Worm (Caenorhabditis elegans) whole organism, late embryonic: ENCODE results near the gene F53A9.7.

Experiments used
- K02D7.2 ChIP-seq: sonication (generic microtip); optimal IDR thresholded peaks from 2 replicates; lab custom pipeline; 2017; ENCODE audit warnings: mild to moderate bottlenecking, missing genetic modification characterization, missing compliant biosample characterization
- ceh-30 ChIP-seq: fragments of 150-350 bp; optimal IDR thresholded peaks from 2 replicates; lab custom pipeline; 2014; ENCODE audit warnings: missing biosample characterization, missing genetic modification characterization
- hlh-13 ChIP-seq: fragments of 200-800 bp; sonication (Bioruptor generic); optimal IDR thresholded peaks from 2 replicates; lab custom pipeline; 2018; ENCODE audit warnings: mild to moderate bottlenecking, missing genetic modification characterization, missing compliant biosample characterization
- hlh-30 ChIP-seq: sonication (generic microtip); optimal IDR thresholded peaks from 2 replicates; lab custom pipeline; 2017; ENCODE audit warnings: antibody characterized with exemption, missing genetic modification characterization, missing compliant biosample characterization; ENCODE audit not compliant: insufficient read depth
- pag-3 ChIP-seq: sonication (generic microtip); optimal IDR thresholded peaks from 2 replicates; lab custom pipeline; 2016; ENCODE audit warnings: missing compliant biosample characterization, missing genetic modification characterization, borderline replicate concordance
- pqm-1 ChIP-seq: sonication (generic microtip); optimal IDR thresholded peaks from 2 replicates; lab custom pipeline; 2016; ENCODE audit warnings: missing genetic modification characterization, missing compliant biosample characterization
- ttx-3 ChIP-seq: sonication (generic microtip); optimal IDR thresholded peaks from 2 replicates; lab custom pipeline; 2016; ENCODE audit warnings: missing genetic modification reagents, missing genetic modification characterization, missing compliant biosample characterization
- zip-5 ChIP-seq: sonication (generic microtip); optimal IDR thresholded peaks from 2 replicates; lab custom pipeline; 2016; ENCODE audit warnings: missing genetic modification characterization, missing compliant biosample characterization

- TF ChIP-seq hlh-13 (GFP tag; lab: Kevin White, UChicago) (no peak), pqm-1 (tag; lab: Kevin White, UChicago) (no peak), zip-5 (tag; lab: Kevin White, UChicago) (no peak), pag-3 (tag; lab: Kevin White, UChicago) (no peak), K02D7.2 (no peak), hlh-30 (tag; lab: Kevin White, UChicago) (no peak), ttx-3 (tag; lab: Kevin White, UChicago) (no peak), ceh-30 (tag; lab: Kevin White, UChicago) (no peak)
Measured at ce11 chrX:8741629-8742170, 25.0 kb upstream of the F53A9.7 start.
